Worm (Caenorhabditis elegans): ENCODE data around the gene snpc-3.4.

- no peak for TF ChIP-seq ceh-82 (tag; optimal IDR thresholded peaks at IDR 0.05)
- TF ChIP-seq ama-1 (optimal IDR thresholded peaks at IDR 0.05): no peak
- TF ChIP-seq elt-1 (tag; optimal IDR thresholded peaks at IDR 0.05): no peak
- TF ChIP-seq skn-1 (tag; optimal IDR thresholded peaks at IDR 0.05): no peak
- no peak for TF ChIP-seq snpc-4 (tag; optimal IDR thresholded peaks at IDR 0.05)
- no peak for TF ChIP-seq ztf-4 (tag; optimal IDR thresholded peaks at IDR 0.05)
- TF ChIP-seq nhr-28 (tag; optimal IDR thresholded peaks at IDR 0.05): no peak
- no peak for TF ChIP-seq hmg-11 (tag; optimal IDR thresholded peaks at IDR 0.05)
- TF ChIP-seq nhr-76 (tag; optimal IDR thresholded peaks at IDR 0.05): no peak
- TF ChIP-seq elt-2 (tag; optimal IDR thresholded peaks at IDR 0.05): no peak
- no peak for TF ChIP-seq ZK546.5 (tag; optimal IDR thresholded peaks at IDR 0.05)
- TF ChIP-seq nhr-237 (tag; optimal IDR thresholded peaks at IDR 0.05): no peak
- TF ChIP-seq fkh-10 (GFP tag; optimal IDR thresholded peaks at IDR 0.05): no peak
These were observed 47.1 kb upstream of the snpc-3.4 start, which contains the start of gene R10E9.4 for ce11 chrIII:3972687-3973086.
